Worm (Caenorhabditis elegans) whole organism, young adult: Measurements from ENCODE around the gene irld-65.

Source experiments
- B0019.2 ChIP-seq: fragments of 200-800 bp; sonication (Bioruptor generic); conservative IDR thresholded peaks from 2 replicates; pipeline ENCODE4 v1.3.6; 2022; ENCODE audit warnings: missing genetic modification reagents, missing genetic modification characterization, missing compliant biosample characterization
- B0035.1 ChIP-seq: sonication (generic microtip); optimal IDR thresholded peaks from 2 replicates; lab custom pipeline; 2016; ENCODE audit warnings: missing genetic modification characterization, mild to moderate bottlenecking, missing compliant biosample characterization, missing genotype, missing genetic modification reagents
- B0261.1 ChIP-seq: sonication (generic microtip); optimal IDR thresholded peaks from 2 replicates; lab custom pipeline; 2016; ENCODE audit warnings: mild to moderate bottlenecking, missing genetic modification characterization, moderate library complexity, missing compliant biosample characterization
- B0336.3 ChIP-seq: fragments of 200-800 bp; sonication (Bioruptor generic); IDR thresholded peaks from 2 replicates; pipeline ENCODE4 v1.3.6; 2022; ENCODE audit warnings: missing genetic modification characterization, missing compliant biosample characterization
- C17E4.6 ChIP-seq: fragments of 200-800 bp; sonication (Bioruptor generic); IDR thresholded peaks from 2 replicates; pipeline ENCODE4 v1.3.6; 2022; ENCODE audit warnings: missing genetic modification reagents, missing genetic modification characterization, missing compliant biosample characterization
- D2030.7 ChIP-seq: fragments of 200-800 bp; sonication (Bioruptor generic); IDR thresholded peaks from 2 replicates; pipeline ENCODE4 v1.3.6; 2022; ENCODE audit warnings: missing genetic modification reagents, missing genetic modification characterization, missing compliant biosample characterization
- F23B12.7 ChIP-seq: sonication (generic microtip); optimal IDR thresholded peaks from 2 replicates; lab custom pipeline; 2017; ENCODE audit warnings: missing genetic modification characterization, mild to moderate bottlenecking, missing compliant biosample characterization, antibody characterized with exemption, moderate library complexity; ENCODE audit not compliant: insufficient read depth
- F39B2.1 ChIP-seq: fragments of 200-800 bp; sonication (Bioruptor generic); IDR thresholded peaks from 2 replicates; pipeline ENCODE4 v1.3.6; 2022; ENCODE audit warnings: missing genetic modification reagents, missing genetic modification characterization, missing compliant biosample characterization
- K12H6.12 ChIP-seq: fragments of 200-800 bp; sonication (Bioruptor generic); optimal IDR thresholded peaks from 2 replicates; lab custom pipeline; 2018; ENCODE audit warnings: mild to moderate bottlenecking, missing genetic modification characterization, missing compliant biosample characterization
- T07F8.4 ChIP-seq: sonication (generic microtip); optimal IDR thresholded peaks from 2 replicates; lab custom pipeline; 2016; ENCODE audit warnings: mild to moderate bottlenecking, missing genetic modification characterization, moderate library complexity, missing compliant biosample characterization
- Y95B8A.8 ChIP-seq: fragments of 200-800 bp; sonication (Bioruptor generic); IDR thresholded peaks from 2 replicates; pipeline ENCODE4 v1.3.6; 2022; ENCODE audit warnings: missing genetic modification reagents, missing genetic modification characterization, missing compliant biosample characterization
- ama-1 ChIP-seq, 3 experiments: fragments of 150-350 bp in 1 of 3; sonication (generic microtip) in 2 of 3; optimal IDR thresholded peaks; 2 replicates each; lab custom pipeline; 2014 to 2018; ENCODE audit warnings: missing biosample characterization in 2 of 3, missing genetic modification characterization in 2 of 3, missing genetic modification reagents in 2 of 3
- atf-7 ChIP-seq: sonication (generic microtip); optimal IDR thresholded peaks from 2 replicates; lab custom pipeline; 2017; ENCODE audit warnings: mild to moderate bottlenecking, missing genetic modification characterization, missing compliant biosample characterization
- bed-2 ChIP-seq: fragments of 200-800 bp; sonication (Bioruptor generic); IDR thresholded peaks from 2 replicates; pipeline ENCODE4 v1.3.6; 2022; ENCODE audit warnings: missing genetic modification reagents, missing genetic modification characterization, missing compliant biosample characterization
- cebp-1 ChIP-seq, 2 experiments: fragments of 200-800 bp in 1 of 2; sonication (Bioruptor generic) in 1 of 2; sonication (generic microtip) in 1 of 2; IDR thresholded peaks in 1 of 2; optimal IDR thresholded peaks in 1 of 2; 2 replicates each; pipeline versions ENCODE4 v1.3.6 to Lab custom; 2017 to 2022; ENCODE audit warnings: missing compliant biosample characterization in 2 of 2, missing genetic modification characterization in 2 of 2, mild to moderate bottlenecking in 1 of 2, missing genetic modification reagents in 1 of 2, moderate library complexity in 1 of 2
- ceh-58 ChIP-seq: fragments of 200-800 bp; sonication (Bioruptor generic); IDR thresholded peaks from 2 replicates; pipeline ENCODE4 v1.3.6; 2022; ENCODE audit warnings: missing genetic modification characterization, missing compliant biosample characterization
- dpff-1 ChIP-seq: sonication (generic microtip); optimal IDR thresholded peaks from 2 replicates; lab custom pipeline; 2017; ENCODE audit warnings: mild to moderate bottlenecking, missing genetic modification characterization, missing compliant biosample characterization
- fkh-3 ChIP-seq: sonication (generic microtip); optimal IDR thresholded peaks from 2 replicates; lab custom pipeline; 2016; ENCODE audit warnings: mild to moderate bottlenecking, missing genetic modification characterization, missing compliant biosample characterization
- gei-17 ChIP-seq: fragments of 200-800 bp; sonication (Bioruptor generic); optimal IDR thresholded peaks from 2 replicates; lab custom pipeline; 2018; ENCODE audit warnings: mild to moderate bottlenecking, missing genetic modification characterization, missing compliant biosample characterization
- him-1 ChIP-seq: sonication (generic microtip); optimal IDR thresholded peaks from 2 replicates; lab custom pipeline; 2016; ENCODE audit warnings: missing genotype, missing genetic modification reagents, missing genetic modification characterization, missing compliant biosample characterization
- hmg-1.2 ChIP-seq: fragments of 200-800 bp; sonication (Bioruptor generic); IDR thresholded peaks from 2 replicates; pipeline ENCODE4 v1.3.6; 2022; ENCODE audit warnings: missing genetic modification reagents, missing genetic modification characterization, missing compliant biosample characterization
- hrde-1 ChIP-seq: sonication (generic microtip); optimal IDR thresholded peaks from 2 replicates; lab custom pipeline; 2016; ENCODE audit warnings: missing genetic modification characterization, mild to moderate bottlenecking, missing compliant biosample characterization, moderate library complexity, missing genotype, missing genetic modification reagents, borderline replicate concordance
- let-526 ChIP-seq: fragments of 200-800 bp; sonication (Bioruptor generic); IDR thresholded peaks from 2 replicates; pipeline ENCODE4 v1.3.6; 2022; ENCODE audit warnings: missing genetic modification reagents, missing genetic modification characterization, missing compliant biosample characterization
- let-607 ChIP-seq, 2 experiments: fragments of 200-800 bp in 1 of 2; sonication (Bioruptor generic) in 1 of 2; sonication (generic microtip) in 1 of 2; optimal IDR thresholded peaks; 2 replicates each; lab custom pipeline; 2016 to 2018; ENCODE audit warnings: mild to moderate bottlenecking in 2 of 2, missing compliant biosample characterization in 2 of 2, missing genetic modification characterization in 2 of 2, moderate library complexity in 2 of 2, missing genotype in 1 of 2
- lin-40 ChIP-seq: sonication (generic microtip); optimal IDR thresholded peaks from 2 replicates; lab custom pipeline; 2016; ENCODE audit warnings: missing genetic modification characterization, mild to moderate bottlenecking, missing compliant biosample characterization, missing genotype, missing genetic modification reagents
- lin-54 ChIP-seq: fragments of 200-800 bp; sonication (Bioruptor generic); optimal IDR thresholded peaks from 2 replicates; lab custom pipeline; 2018; ENCODE audit warnings: mild to moderate bottlenecking, missing genetic modification characterization, missing compliant biosample characterization
- lsl-1 ChIP-seq: fragments of 200-800 bp; sonication (Bioruptor generic); optimal IDR thresholded peaks from 2 replicates; lab custom pipeline; 2018; ENCODE audit warnings: mild to moderate bottlenecking, missing genetic modification characterization, moderate library complexity, missing compliant biosample characterization
- madf-3 ChIP-seq: fragments of 200-800 bp; sonication (Bioruptor generic); IDR thresholded peaks from 2 replicates; pipeline ENCODE4 v1.3.6; 2022; ENCODE audit warnings: missing genetic modification reagents, missing genetic modification characterization, missing compliant biosample characterization
- madf-8 ChIP-seq: fragments of 200-800 bp; sonication (Bioruptor generic); conservative IDR thresholded peaks from 2 replicates; pipeline ENCODE4 v1.3.6; 2022; ENCODE audit warnings: missing genetic modification reagents, missing genetic modification characterization, missing compliant biosample characterization
- mcd-1 ChIP-seq: fragments of 200-800 bp; sonication (Bioruptor generic); IDR thresholded peaks from 2 replicates; pipeline ENCODE4 v1.3.6; 2022; ENCODE audit warnings: missing genetic modification reagents, missing genetic modification characterization, missing compliant biosample characterization
- mes-4 ChIP-seq: sonication (generic microtip); optimal IDR thresholded peaks from 2 replicates; lab custom pipeline; 2016; ENCODE audit warnings: missing genotype, missing genetic modification characterization, missing compliant biosample characterization
- nfya-1 ChIP-seq: sonication (generic microtip); optimal IDR thresholded peaks from 2 replicates; lab custom pipeline; 2017; ENCODE audit warnings: antibody characterized with exemption, missing compliant biosample characterization, missing genetic modification characterization, borderline replicate concordance; ENCODE audit not compliant: insufficient read depth
- nfya-2 ChIP-seq: fragments of 200-800 bp; sonication (Bioruptor generic); IDR thresholded peaks from 2 replicates; pipeline ENCODE4 v1.3.6; 2022; ENCODE audit warnings: missing genetic modification reagents, missing genetic modification characterization, missing compliant biosample characterization
- nfyb-1 ChIP-seq: fragments of 200-800 bp; sonication (Bioruptor generic); IDR thresholded peaks from 2 replicates; pipeline ENCODE4 v1.3.6; 2022; ENCODE audit warnings: missing genetic modification reagents, missing genetic modification characterization, missing compliant biosample characterization
- nhr-27 ChIP-seq: fragments of 200-800 bp; sonication (Bioruptor generic); optimal IDR thresholded peaks from 2 replicates; lab custom pipeline; 2018; ENCODE audit warnings: mild to moderate bottlenecking, missing genetic modification characterization, moderate library complexity, missing compliant biosample characterization
- pbrm-1 ChIP-seq: fragments of 200-800 bp; sonication (Bioruptor generic); IDR thresholded peaks from 2 replicates; pipeline ENCODE4 v1.3.6; 2022; ENCODE audit warnings: missing genetic modification reagents, missing genetic modification characterization, missing compliant biosample characterization
- rcor-1 ChIP-seq: fragments of 200-800 bp; sonication (Bioruptor generic); IDR thresholded peaks from 2 replicates; pipeline ENCODE4 v1.3.6; 2022; ENCODE audit warnings: missing genetic modification reagents, missing genetic modification characterization, missing compliant biosample characterization
- snpc-1.3 ChIP-seq: sonication (generic microtip); optimal IDR thresholded peaks from 2 replicates; lab custom pipeline; 2017; ENCODE audit warnings: missing genetic modification characterization, mild to moderate bottlenecking, missing compliant biosample characterization, antibody characterized with exemption, moderate library complexity, missing genotype, missing genetic modification reagents; ENCODE audit not compliant: insufficient read depth
- tbx-9 ChIP-seq: sonication (generic microtip); optimal IDR thresholded peaks from 2 replicates; lab custom pipeline; 2016; ENCODE audit warnings: borderline replicate concordance, missing genetic modification characterization, inconsistent platforms, missing compliant biosample characterization
- tlf-1 ChIP-seq: fragments of 200-800 bp; sonication (Bioruptor generic); optimal IDR thresholded peaks from 2 replicates; lab custom pipeline; 2018; ENCODE audit warnings: mild to moderate bottlenecking, missing genetic modification characterization, missing compliant biosample characterization
- unc-130 ChIP-seq: sonication (generic microtip); optimal IDR thresholded peaks from 2 replicates; lab custom pipeline; 2016; ENCODE audit warnings: missing genetic modification reagents, missing genetic modification characterization, missing compliant biosample characterization
- unc-62 ChIP-seq: fragments of 150-350 bp; optimal IDR thresholded peaks from 2 replicates; lab custom pipeline; 2014; ENCODE audit warnings: missing biosample characterization, missing genetic modification reagents, missing genetic modification characterization
- zfh-2 ChIP-seq: fragments of 200-800 bp; sonication (Bioruptor generic); conservative IDR thresholded peaks from 2 replicates; pipeline ENCODE4 v1.3.6; 2022; ENCODE audit warnings: missing genetic modification reagents, missing genetic modification characterization, missing compliant biosample characterization
- ztf-18 ChIP-seq: sonication (generic microtip); optimal IDR thresholded peaks from 2 replicates; lab custom pipeline; 2016; ENCODE audit warnings: missing genotype, mild to moderate bottlenecking, missing genetic modification characterization, missing compliant biosample characterization
- ztf-6 ChIP-seq: fragments of 200-800 bp; sonication (Bioruptor generic); IDR thresholded peaks from 2 replicates; pipeline ENCODE4 v1.3.6; 2022; ENCODE audit warnings: missing genetic modification reagents, missing genetic modification characterization, missing compliant biosample characterization

Gene irld-65

ce11 chrII:2888957-2889630, 48.7 kb downstream of the irld-65 start, which contains the start of gene pinn-1 (continued):
- 0 out of 2 replicates have a peak, but pooled peaks have one; percentile 37 for TF ChIP-seq C17E4.6 (GFP tag; lab: Robert Waterston, UW)
- peak; percentile 73 for TF ChIP-seq lsl-1
- peak; percentile 8 for TF ChIP-seq ztf-18 (tag; lab: Kevin White, UChicago)
- peak; percentile 37; the same call in 1 of the 2 replicates for TF ChIP-seq cebp-1 (GFP tag; IDR thresholded peaks at IDR 0.05; lab: Robert Waterston, UW)
- peak; percentile 75 for TF ChIP-seq cebp-1 (tag; optimal IDR thresholded peaks at IDR 0.05; lab: Kevin White, UChicago)
- TF ChIP-seq bed-2 (GFP tag; lab: Robert Waterston, UW), result peak; percentile 97
- no peak for TF ChIP-seq F39B2.1 (GFP tag; lab: Robert Waterston, UW)
- peak; percentile 90 for TF ChIP-seq D2030.7 (GFP tag; lab: Robert Waterston, UW)
- TF ChIP-seq K12H6.12 (tag; lab: Kevin White, UChicago), result peak; percentile 82
- TF ChIP-seq unc-130, result peak; percentile 80
- TF ChIP-seq madf-3 (GFP tag; lab: Robert Waterston, UW), result peak; percentile 85
- no peak for TF ChIP-seq gei-17
- TF ChIP-seq pbrm-1 (GFP tag; lab: Robert Waterston, UW), result peak; percentile 92
- TF ChIP-seq T07F8.4 (tag; lab: Kevin White, UChicago), result no peak
- no peak for TF ChIP-seq B0035.1
- TF ChIP-seq lin-54 (GFP tag; lab: Kevin White, UChicago), result peak; percentile 81
- peak; percentile 76 for TF ChIP-seq him-1 (tag; lab: Kevin White, UChicago)
- no peak for TF ChIP-seq mes-4 (tag; lab: Kevin White, UChicago)
- peak; percentile 45 for TF ChIP-seq F23B12.7 (tag; lab: Kevin White, UChicago)
- TF ChIP-seq let-607 (tag; optimal IDR thresholded peaks at IDR 0.05; lab: Kevin White, UChicago), result no peak
- TF ChIP-seq let-526 (GFP tag; lab: Robert Waterston, UW), result peak; percentile 91
- peak; percentile 58 for TF ChIP-seq hmg-1.2 (GFP tag; lab: Robert Waterston, UW)
- TF ChIP-seq atf-7 (tag; lab: Kevin White, UChicago), result peak; percentile 68
- no peak for TF ChIP-seq ama-1 (optimal IDR thresholded peaks at IDR 0.05; lab: Kevin White, UChicago)
- TF ChIP-seq ama-1 (GFP tag; optimal IDR thresholded peaks at IDR 0.05; lab: Kevin White, UChicago), result no peak
- TF ChIP-seq snpc-1.3 (tag; lab: Kevin White, UChicago), result no peak
- no peak for TF ChIP-seq nfya-2
- TF ChIP-seq zfh-2 (GFP tag; lab: Robert Waterston, UW), result peak; percentile 49; the same call in 1 of the 2 replicates
- peak; percentile 63; the same call in 1 of the 2 replicates for TF ChIP-seq B0019.2 (GFP tag; lab: Robert Waterston, UW)
- peak; percentile 67 for TF ChIP-seq tlf-1 (GFP tag; lab: Kevin White, UChicago)
- TF ChIP-seq dpff-1 (tag; lab: Kevin White, UChicago), result no peak
- no peak for TF ChIP-seq unc-62 (GFP tag; lab: Kevin White, UChicago)
- peak; percentile 65 for TF ChIP-seq madf-8 (GFP tag; lab: Robert Waterston, UW)
- TF ChIP-seq fkh-3, result no peak
- TF ChIP-seq nhr-27, result no peak
- TF ChIP-seq lin-40 (tag; lab: Kevin White, UChicago), result peak; percentile 82
- peak; percentile 77 for TF ChIP-seq Y95B8A.8 (GFP tag; lab: Robert Waterston, UW)
- TF ChIP-seq nfyb-1 (GFP tag; lab: Robert Waterston, UW), result peak; percentile 92
- no peak for TF ChIP-seq hrde-1 (tag; lab: Kevin White, UChicago)
- peak; percentile 99 for TF ChIP-seq mcd-1 (GFP tag; lab: Robert Waterston, UW)
- no peak for TF ChIP-seq ceh-58 (GFP tag; lab: Robert Waterston, UW)
- TF ChIP-seq ztf-6 (GFP tag; lab: Robert Waterston, UW), result 0 out of 2 replicates have a peak, but pooled peaks have one; percentile 44
- TF ChIP-seq nfya-1 (tag; lab: Kevin White, UChicago), result no peak
- peak; percentile 91 for TF ChIP-seq rcor-1 (GFP tag; lab: Robert Waterston, UW)
- TF ChIP-seq B0336.3, result peak; percentile 85
- TF ChIP-seq tbx-9, result no peak
- TF ChIP-seq B0261.1 (tag; lab: Kevin White, UChicago), result peak; percentile 21
